Worm (Caenorhabditis elegans): ENCODE results near the gene ZK867.2.

ZK867.2 gene

DNA sequence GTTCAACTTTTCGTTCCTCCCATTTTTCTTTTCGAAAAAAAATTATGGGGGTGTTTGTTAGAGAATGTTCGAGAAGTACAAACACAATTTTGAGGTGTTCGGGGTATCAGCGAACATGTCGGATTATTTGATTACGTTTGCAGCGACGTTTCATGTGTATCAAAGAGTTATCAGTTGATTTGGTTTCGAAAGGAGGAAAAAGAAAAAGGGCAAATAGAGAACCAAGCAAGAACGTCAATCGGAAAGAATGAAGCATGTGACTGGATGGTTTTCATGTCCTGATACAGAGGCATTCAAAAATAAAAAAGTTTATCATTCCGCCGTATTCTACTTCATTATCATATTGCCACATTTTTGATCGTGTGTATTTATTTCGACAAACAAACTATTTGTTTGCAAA, 38.2 kb downstream of the ZK867.2 start (continued):
- TF ChIP-seq nhr-237 (tag; optimal IDR thresholded peaks at IDR 0.05): no peak
- no peak; the same call in 1 of the 2 replicates for TF ChIP-seq T26A8.4 (GFP tag; IDR thresholded peaks at IDR 0.05)

DNA sequence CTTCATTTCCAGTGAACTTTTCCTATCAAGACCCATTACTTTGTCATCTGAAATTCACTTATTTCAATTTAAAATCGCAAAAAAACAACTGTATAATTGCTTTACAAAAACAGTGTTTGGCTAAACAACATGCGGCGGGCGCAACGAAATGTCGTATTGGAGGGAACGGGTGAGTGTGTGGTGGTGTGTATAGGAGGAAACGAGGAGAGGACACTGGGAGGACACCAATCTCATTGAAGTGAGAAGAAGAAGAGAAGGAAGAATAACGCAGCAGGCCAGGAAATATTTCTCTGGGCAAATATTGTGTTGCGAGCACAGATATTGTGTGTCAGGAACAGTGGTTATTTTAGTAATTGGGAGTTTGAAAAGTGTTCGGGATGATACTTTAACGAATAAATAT, 48.0 kb downstream of the ZK867.2 start, which contains the start of gene F46H5.4:
Gene F46H5.4 (minus strand): TSS at position 53 of the 400 bp plus-strand sequence.
- peak; percentile 4 for TF ChIP-seq nhr-6 (tag; optimal IDR thresholded peaks at IDR 0.05)
- TF ChIP-seq F37D6.2 (tag; optimal IDR thresholded peaks at IDR 0.05): no peak
- no peak for TF ChIP-seq mdl-1 (tag; optimal IDR thresholded peaks at IDR 0.05)
- TF ChIP-seq nhr-28 (tag; optimal IDR thresholded peaks at IDR 0.05): peak; percentile 29
- TF ChIP-seq dve-1 (tag; optimal IDR thresholded peaks at IDR 0.05; ENCODE audit: insufficient read depth): peak; percentile 12
- peak; percentile 18 for TF ChIP-seq mxl-3 (GFP tag; optimal IDR thresholded peaks at IDR 0.05)
- no peak for TF ChIP-seq ceh-82 (tag; optimal IDR thresholded peaks at IDR 0.05)
- TF ChIP-seq nhr-77 (tag; optimal IDR thresholded peaks at IDR 0.05): no peak
- no peak for TF ChIP-seq fos-1 (tag; optimal IDR thresholded peaks at IDR 0.05)
- peak; percentile 25 for TF ChIP-seq hlh-11 (tag; optimal IDR thresholded peaks at IDR 0.05)
- TF ChIP-seq zfp-2 (tag; optimal IDR thresholded peaks at IDR 0.05): no peak
- TF ChIP-seq madf-5 (GFP tag; IDR thresholded peaks at IDR 0.05): no peak
- no peak for TF ChIP-seq mep-1 (tag; optimal IDR thresholded peaks at IDR 0.05)
- peak; percentile 88 for TF ChIP-seq T20F7.1 (GFP tag; optimal IDR thresholded peaks at IDR 0.05)
- TF ChIP-seq hmg-1.1 (GFP tag; IDR thresholded peaks at IDR 0.05): peak; percentile 60

DNA sequence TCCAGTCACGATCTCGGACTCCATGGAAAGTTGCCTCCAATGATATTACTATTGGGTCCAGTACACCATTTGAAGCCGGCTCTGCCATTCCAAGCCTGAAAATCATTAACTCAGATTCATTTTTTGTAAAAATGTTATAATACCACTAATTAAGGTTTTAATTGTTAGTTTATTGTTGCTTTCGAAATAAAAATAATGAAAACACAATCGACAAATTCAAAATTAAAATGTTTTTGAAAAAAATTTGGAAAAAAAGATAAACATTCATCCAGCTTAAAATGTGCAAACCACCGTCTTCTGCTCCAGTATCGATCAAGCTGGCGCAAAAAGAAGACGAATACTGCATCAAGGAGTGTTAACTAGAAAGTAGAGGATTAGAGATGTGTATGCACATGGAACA, 50.4 kb downstream of the ZK867.2 start, which contains the start of gene F46H5.5:
Gene F46H5.5 (minus strand): TSS at position 101 of the 400 bp plus-strand sequence.
- TF ChIP-seq hmg-1.1 (GFP tag; IDR thresholded peaks at IDR 0.05) (no peak), nhr-102 (tag; optimal IDR thresholded peaks at IDR 0.05) (no peak), spr-3 (GFP tag; optimal IDR thresholded peaks at IDR 0.05) (no peak), unc-62 (GFP tag; optimal IDR thresholded peaks at IDR 0.05 in 1 of 2) (no peak), unc-62 (tag; optimal IDR thresholded peaks at IDR 0.05) (no peak), tra-1 (GFP tag; IDR thresholded peaks at IDR 0.05) (no peak), lin-13 (GFP tag; optimal IDR thresholded peaks at IDR 0.05) (no peak), hlh-30 (tag; optimal IDR thresholded peaks at IDR 0.05; ENCODE audit: insufficient read depth) (no peak), egl-27 (tag; optimal IDR thresholded peaks at IDR 0.05) (no peak), nhr-111 (GFP tag; optimal IDR thresholded peaks at IDR 0.05) (no peak), F37D6.2 (tag; optimal IDR thresholded peaks at IDR 0.05) (no peak), ztf-11 (tag; optimal IDR thresholded peaks at IDR 0.05) (no peak), nhr-11 (tag; optimal IDR thresholded peaks at IDR 0.05) (no peak), spr-1 (tag; optimal IDR thresholded peaks at IDR 0.05) (no peak), madf-5 (GFP tag; IDR thresholded peaks at IDR 0.05) (no peak), nhr-42 (GFP tag; IDR thresholded peaks at IDR 0.05) (no peak), F10B5.3 (tag; optimal IDR thresholded peaks at IDR 0.05) (no peak), nhr-237 (tag; optimal IDR thresholded peaks at IDR 0.05) (no peak), mxl-2 (GFP tag; conservative IDR thresholded peaks at IDR 0.05) (no peak), skn-1 (tag; optimal IDR thresholded peaks at IDR 0.05) (no peak), ZK337.2 (GFP tag; IDR thresholded peaks at IDR 0.05) (no peak)
